Worm (Caenorhabditis elegans): ENCODE measurements around the gene T11B7.2.

The T11B7.2 gene

DNA sequence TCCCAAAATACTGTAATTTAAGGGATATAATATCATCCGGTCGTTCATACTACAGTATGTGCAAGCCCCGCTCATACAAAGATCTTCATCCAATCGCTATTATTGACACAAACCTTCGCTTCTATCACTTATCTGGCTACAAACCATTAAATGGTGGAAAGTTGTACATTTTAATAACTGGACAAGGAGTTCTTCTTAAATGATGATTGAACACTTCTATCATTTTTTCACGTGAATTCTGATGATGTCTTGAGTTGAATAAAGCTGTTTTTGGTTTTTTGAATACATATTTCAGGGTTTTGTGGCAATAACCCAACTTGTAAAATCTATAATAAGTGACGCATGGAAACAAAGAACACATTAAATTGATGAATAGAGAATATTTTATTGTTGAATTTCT, 21.8 kb downstream of the T11B7.2 start (continued):
- no peak for TF ChIP-seq dve-1 (tag; optimal IDR thresholded peaks at IDR 0.05; ENCODE audit: insufficient read depth)
- TF ChIP-seq lir-3 (tag; optimal IDR thresholded peaks at IDR 0.05), result no peak

- TF ChIP-seq F44E2.7 (GFP tag; IDR thresholded peaks at IDR 0.05) (no peak), mdl-1 (tag; optimal IDR thresholded peaks at IDR 0.05) (no peak)
Measured at ce11 chrIV:8821147-8821546, 23.2 kb downstream of the T11B7.2 start, which contains the start of gene T28C6.5. T28C6.5 (plus strand) TSS chrIV:8821447.

ce11 chrIV:8820041-8820440, 24.3 kb downstream of the T11B7.2 start, which contains the start of gene T28C6.3:
T28C6.3 (plus strand) TSS chrIV:8820341.
- TF ChIP-seq aly-2 (tag; optimal IDR thresholded peaks at IDR 0.05) (no peak), dmd-8 (GFP tag; IDR thresholded peaks at IDR 0.05) (no peak), nhr-111 (GFP tag; optimal IDR thresholded peaks at IDR 0.05) (no peak), nhr-10 (tag; optimal IDR thresholded peaks at IDR 0.05) (no peak), attf-4 (tag; optimal IDR thresholded peaks at IDR 0.05) (no peak), saeg-2 (GFP tag; IDR thresholded peaks at IDR 0.05) (no peak), lim-7 (GFP tag; IDR thresholded peaks at IDR 0.05) (no peak), madf-5 (GFP tag; IDR thresholded peaks at IDR 0.05) (no peak), cey-2 (tag; optimal IDR thresholded peaks at IDR 0.05; ENCODE audit: borderline replicate concordance, insufficient read depth) (no peak), skn-1 (tag; optimal IDR thresholded peaks at IDR 0.05) (no peak), T20F7.1 (GFP tag; optimal IDR thresholded peaks at IDR 0.05) (no peak), F26F4.8 (GFP tag; conservative IDR thresholded peaks at IDR 0.05) (no peak), nhr-48 (tag; optimal IDR thresholded peaks at IDR 0.05) (no peak)

- TF ChIP-seq ztf-7 (tag; optimal IDR thresholded peaks at IDR 0.05), result no peak
- no peak for TF ChIP-seq nhr-41 (GFP tag; IDR thresholded peaks at IDR 0.05)
- TF ChIP-seq Y5F2A.4 (GFP tag; optimal IDR thresholded peaks at IDR 0.05), result no peak
- no peak for TF ChIP-seq snpc-4 (tag; optimal IDR thresholded peaks at IDR 0.05)
- no peak for TF ChIP-seq cey-2 (tag; optimal IDR thresholded peaks at IDR 0.05; ENCODE audit: borderline replicate concordance, insufficient read depth)
- no peak for TF ChIP-seq spr-1 (tag; optimal IDR thresholded peaks at IDR 0.05)
Measured at ce11 chrIV:8819471-8819870, 24.9 kb downstream of the T11B7.2 start.

DNA sequence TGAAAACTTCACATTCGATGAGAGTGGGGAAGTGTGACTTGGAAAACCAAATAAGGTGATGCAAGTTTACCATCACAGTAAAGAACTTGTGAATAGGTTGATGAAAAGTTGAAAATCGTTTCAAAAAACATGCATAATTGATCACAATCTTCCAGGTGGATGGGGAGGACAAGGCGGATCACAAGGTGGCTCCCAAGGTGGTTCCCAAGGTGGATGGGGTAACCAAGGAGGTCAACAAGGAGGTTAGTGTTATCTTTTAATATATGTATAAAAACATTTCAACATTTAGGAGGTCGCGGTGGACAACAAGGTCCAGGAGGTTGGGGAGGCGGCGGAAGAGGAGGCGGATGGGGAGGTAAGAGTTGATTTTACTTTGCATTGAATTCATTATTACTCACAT, 26.7 kb downstream of the T11B7.2 start, which contains the start of gene T28C6.10:
TSS of gene T28C6.10 (plus strand) at position 301 of the 400 bp plus-strand sequence.
- no peak for TF ChIP-seq F49E8.2 (tag; optimal IDR thresholded peaks at IDR 0.05; ENCODE audit: borderline replicate concordance)
- TF ChIP-seq F26F4.8 (GFP tag; conservative IDR thresholded peaks at IDR 0.05), result no peak
- TF ChIP-seq tra-1 (GFP tag; IDR thresholded peaks at IDR 0.05), result no peak
- no peak for TF ChIP-seq egl-43 (GFP tag; IDR thresholded peaks at IDR 0.05)
- no peak for TF ChIP-seq lin-15B (tag; optimal IDR thresholded peaks at IDR 0.05)
- no peak for TF ChIP-seq ama-1 (optimal IDR thresholded peaks at IDR 0.05)

ce11 chrIV:8816617-8817016, 27.7 kb downstream of the T11B7.2 start:
- TF ChIP-seq dmd-8 (GFP tag; IDR thresholded peaks at IDR 0.05) (0 out of 2 replicates have a peak, but pooled peaks have one; percentile 7), ceh-44 (GFP tag; IDR thresholded peaks at IDR 0.05) (no peak), set-16 (GFP tag; IDR thresholded peaks at IDR 0.05) (peak; percentile 93; the same call in 1 of the 2 replicates)

ce11 chrIV:8816029-8816428, 28.3 kb downstream of the T11B7.2 start, which contains the start of gene grsp-2:
grsp-2 (plus strand) TSS chrIV:8816329.
- no peak for TF ChIP-seq dmd-9 (GFP tag; IDR thresholded peaks at IDR 0.05)
- TF ChIP-seq hlh-30 (tag; optimal IDR thresholded peaks at IDR 0.05; ENCODE audit: insufficient read depth), result no peak
- no peak for TF ChIP-seq egl-43 (GFP tag; IDR thresholded peaks at IDR 0.05)
- TF ChIP-seq ZK337.2 (GFP tag; IDR thresholded peaks at IDR 0.05), result no peak
- TF ChIP-seq hif-1 (tag; optimal IDR thresholded peaks at IDR 0.05), result no peak
- TF ChIP-seq lin-13 (GFP tag; optimal IDR thresholded peaks at IDR 0.05), result no peak
- TF ChIP-seq pha-4 (GFP tag; IDR thresholded peaks at IDR 0.05), result no peak
- TF ChIP-seq pha-4 (tag; optimal IDR thresholded peaks at IDR 0.05), result no peak
- TF ChIP-seq F26F4.8 (GFP tag; conservative IDR thresholded peaks at IDR 0.05), result no peak
- TF ChIP-seq vab-7 (GFP tag; IDR thresholded peaks at IDR 0.05), result no peak
- no peak for TF ChIP-seq madf-5 (GFP tag; IDR thresholded peaks at IDR 0.05)
- TF ChIP-seq dmd-6 (GFP tag; IDR thresholded peaks at IDR 0.05), result no peak
- no peak for TF ChIP-seq F37D6.2 (tag; optimal IDR thresholded peaks at IDR 0.05)
- TF ChIP-seq Y75B8A.6 (GFP tag; IDR thresholded peaks at IDR 0.05), result no peak
- no peak for TF ChIP-seq ceh-82 (tag; optimal IDR thresholded peaks at IDR 0.05)

All from whole organism, L4 larva.